Fruit fly (Drosophila melanogaster) Kc167 (cell line): Measurements from ENCODE around the gene CG17230.

ENCODE experiments used
- Myc ChIP-seq: fragments of >200 bp; optimal IDR thresholded peaks from 2 replicates; lab custom pipeline; 2017; ENCODE audit warnings: missing external identifiers
- h ChIP-seq: fragments of >200 bp; optimal IDR thresholded peaks from 3 replicates; lab custom pipeline; 2018; ENCODE audit warnings: missing external identifiers

- TF ChIP-seq Myc (no peak), h (lab: Kevin White, UChicago) (no peak)
These were observed 14.5 kb downstream of the CG17230 start for dm6 chr3R:11452041-11452440.
